Worm (Caenorhabditis elegans): ENCODE data around the gene Y48B6A.10.

Y48B6A.10 gene

ce11 chrII:14251400-14251940, 37.3 kb downstream of the Y48B6A.10 start (continued):
- TF ChIP-seq elt-3 (tag; optimal IDR thresholded peaks at IDR 0.05) = peak in 2 of 6 experiments; percentile 26 to 41
- TF ChIP-seq C16A3.4 (tag; optimal IDR thresholded peaks at IDR 0.05) = peak; percentile 74
- no peak for TF ChIP-seq lir-3 (tag; optimal IDR thresholded peaks at IDR 0.05; ENCODE audit: poor library complexity)
- TF ChIP-seq zip-4 (GFP tag; optimal IDR thresholded peaks at IDR 0.05) = peak; percentile 82
- TF ChIP-seq ceh-82 (tag; optimal IDR thresholded peaks at IDR 0.05) = peak; percentile 76 to 85 (median 81)

ce11 chrII:14252057-14252456, 37.8 kb downstream of the Y48B6A.10 start, which contains the start of gene Y54G11A.2:
Gene Y54G11A.2, plus strand, starts transcription at chrII:14252357.
- TF ChIP-seq C34B4.2 (tag; optimal IDR thresholded peaks at IDR 0.05) (no peak), ceh-8 (GFP tag; optimal IDR thresholded peaks at IDR 0.05) (no peak), sup-37 (GFP tag; optimal IDR thresholded peaks at IDR 0.05) (no peak), F16B12.6 (tag; optimal IDR thresholded peaks at IDR 0.05) (no peak), blmp-1 (tag; optimal IDR thresholded peaks at IDR 0.05) (no peak), pag-3 (tag; optimal IDR thresholded peaks at IDR 0.05; ENCODE audit: borderline replicate concordance, insufficient read depth) (no peak), ceh-88 (GFP tag; IDR thresholded peaks at IDR 0.05) (no peak), unc-86 (tag; optimal IDR thresholded peaks at IDR 0.05) (no peak), tbx-2 (tag; optimal IDR thresholded peaks at IDR 0.05) (no peak), egl-13 (tag; optimal IDR thresholded peaks at IDR 0.05) (no peak), lin-14 (GFP tag; optimal IDR thresholded peaks at IDR 0.05) (no peak), nhr-90 (tag; optimal IDR thresholded peaks at IDR 0.05; ENCODE audit: poor library complexity) (no peak), zip-4 (GFP tag; optimal IDR thresholded peaks at IDR 0.05) (no peak), nhr-20 (tag; optimal IDR thresholded peaks at IDR 0.05) (no peak), elt-2 (tag; optimal IDR thresholded peaks at IDR 0.05) (no peak), grh-1 (GFP tag; IDR thresholded peaks at IDR 0.05) (no peak), ama-1 (optimal IDR thresholded peaks at IDR 0.05) (no peak), ets-5 (GFP tag; IDR thresholded peaks at IDR 0.05) (no peak), lin-39 (tag; optimal IDR thresholded peaks at IDR 0.05) (no peak)

- TF ChIP-seq grh-1 (GFP tag; IDR thresholded peaks at IDR 0.05) = no peak
- no peak for TF ChIP-seq fos-1 (tag; optimal IDR thresholded peaks at IDR 0.05)
- TF ChIP-seq lin-39 (tag; optimal IDR thresholded peaks at IDR 0.05) = no peak
These were observed 41.6 kb downstream of the Y48B6A.10 start for ce11 chrII:14255850-14256249.

- TF ChIP-seq tbx-2 (tag; optimal IDR thresholded peaks at IDR 0.05) (no peak), fkh-8 (tag; optimal IDR thresholded peaks at IDR 0.05) (no peak), nhr-76 (tag; optimal IDR thresholded peaks at IDR 0.05) (no peak), C16A3.4 (tag; optimal IDR thresholded peaks at IDR 0.05) (no peak), nhr-237 (tag; optimal IDR thresholded peaks at IDR 0.05) (no peak), nhr-20 (tag; optimal IDR thresholded peaks at IDR 0.05) (no peak), ceh-82 (tag; optimal IDR thresholded peaks at IDR 0.05) (no peak), lir-3 (tag; optimal IDR thresholded peaks at IDR 0.05; ENCODE audit: poor library complexity) (no peak), jun-1 (tag; optimal IDR thresholded peaks at IDR 0.05) (no peak), snu-23 (GFP tag; optimal IDR thresholded peaks at IDR 0.05) (no peak), pqm-1 (tag; optimal IDR thresholded peaks at IDR 0.05) (no peak), nhr-19 (GFP tag; conservative IDR thresholded peaks at IDR 0.05) (no peak), lin-13 (GFP tag; optimal IDR thresholded peaks at IDR 0.05) (no peak), ces-1 (GFP tag; optimal IDR thresholded peaks at IDR 0.05) (no peak)
These were observed 42.6 kb downstream of the Y48B6A.10 start, which contains the start of gene Y54G11A.19 for ce11 chrII:14256779-14257178. Gene Y54G11A.19, minus strand, starts transcription at chrII:14256879.

ce11 chrII:14257943-14258342, 43.7 kb downstream of the Y48B6A.10 start:
- TF ChIP-seq Y116A8C.19 (tag; optimal IDR thresholded peaks at IDR 0.05; ENCODE audit: borderline replicate concordance) (no peak), lin-13 (GFP tag; optimal IDR thresholded peaks at IDR 0.05) (no peak), C04F5.9 (tag; optimal IDR thresholded peaks at IDR 0.05) (no peak)
